Worm (Caenorhabditis elegans): ENCODE measurements around the gene imp-2.

DNA sequence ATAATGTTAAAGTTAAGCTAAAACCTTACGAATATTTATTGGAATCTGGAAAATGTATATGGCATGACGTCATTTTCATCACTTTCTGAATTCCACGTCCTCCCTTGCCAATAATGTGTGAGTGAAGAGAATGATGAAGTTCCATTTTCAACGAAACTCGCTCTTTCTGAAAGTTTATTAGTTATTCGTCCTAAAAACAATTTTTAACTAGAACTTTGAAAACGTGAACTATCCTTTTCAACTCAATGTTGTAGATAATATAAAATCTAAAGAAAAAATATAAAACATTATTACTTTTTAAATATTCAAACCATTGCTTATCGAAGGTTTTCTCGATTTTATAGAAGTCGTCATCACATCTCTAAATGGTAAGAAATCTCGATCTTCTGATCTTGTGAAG lies 29.2 kb downstream of the imp-2 start, which contains the start of gene M7.7:
- TF ChIP-seq nhr-76 (tag; optimal IDR thresholded peaks at IDR 0.05) (no peak), nhr-237 (tag; optimal IDR thresholded peaks at IDR 0.05) (no peak), jun-1 (tag; optimal IDR thresholded peaks at IDR 0.05) (no peak), ceh-28 (tag; optimal IDR thresholded peaks at IDR 0.05) (no peak), nhr-102 (tag; optimal IDR thresholded peaks at IDR 0.05) (no peak), ama-1 (optimal IDR thresholded peaks at IDR 0.05) (no peak)
